Worm (Caenorhabditis elegans): ENCODE results near the gene rpl-43.

rpl-43 gene

DNA sequence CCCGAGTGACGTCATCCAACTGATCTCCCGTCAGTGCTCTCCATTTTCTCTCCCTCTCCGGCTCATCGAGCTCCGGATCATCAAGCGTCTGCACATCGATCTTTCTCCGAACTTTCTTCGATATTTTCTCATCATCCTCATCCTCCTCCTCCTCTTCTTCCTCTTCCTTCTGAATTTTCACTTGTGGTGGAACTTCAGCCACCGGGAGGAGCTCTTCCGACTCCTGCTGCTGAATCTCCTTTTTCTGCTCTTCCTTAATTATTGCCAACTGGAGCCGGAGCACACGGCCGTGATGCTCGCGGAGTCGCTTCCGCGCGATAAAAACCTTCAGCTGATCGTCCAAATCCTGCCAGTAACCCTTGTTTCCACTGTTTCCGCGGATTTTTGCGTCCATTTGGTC lies 18.8 kb upstream of the rpl-43 start:
- TF ChIP-seq ztf-29 (GFP tag; IDR thresholded peaks at IDR 0.05) (no peak), klf-2 (GFP tag; conservative IDR thresholded peaks at IDR 0.05) (no peak), tab-1 (GFP tag; IDR thresholded peaks at IDR 0.05) (no peak), cog-1 (tag; optimal IDR thresholded peaks at IDR 0.05) (no peak), T22C8.4 (GFP tag; IDR thresholded peaks at IDR 0.05) (no peak), ref-1 (GFP tag; conservative IDR thresholded peaks at IDR 0.05) (no peak), ztf-23 (GFP tag; IDR thresholded peaks at IDR 0.05) (no peak), med-1 (GFP tag; optimal IDR thresholded peaks at IDR 0.05; ENCODE audit: insufficient read depth) (no peak), flt-1 (GFP tag; IDR thresholded peaks at IDR 0.05) (no peak)

DNA sequence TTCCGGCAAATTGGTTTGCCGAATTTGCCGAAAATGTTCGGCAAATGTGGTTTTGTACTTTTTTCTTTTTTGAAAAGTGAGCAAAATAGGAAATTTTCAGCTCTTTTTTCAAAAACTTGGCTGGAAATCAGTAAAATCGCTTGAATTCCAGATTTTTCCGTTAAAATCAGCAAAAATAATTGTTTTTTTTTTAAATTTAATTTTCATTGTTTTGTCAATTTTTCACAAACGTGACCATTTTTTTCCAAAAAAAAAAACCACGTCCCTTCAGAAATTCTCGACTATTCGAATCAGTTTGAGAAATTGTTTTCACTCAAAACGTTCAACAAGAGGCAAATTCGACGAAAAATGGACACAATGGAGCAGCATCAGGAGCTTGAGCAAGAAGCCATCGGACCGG lies 17.6 kb upstream of the rpl-43 start, which contains the start of gene K09E4.1:
K09E4.1 (plus strand) TSS at position 301 of the 400 bp plus-strand sequence.
- TF ChIP-seq ztf-29 (GFP tag; IDR thresholded peaks at IDR 0.05) (no peak), med-1 (GFP tag; optimal IDR thresholded peaks at IDR 0.05; ENCODE audit: insufficient read depth) (no peak), ztf-23 (GFP tag; IDR thresholded peaks at IDR 0.05) (no peak), klf-2 (GFP tag; conservative IDR thresholded peaks at IDR 0.05) (no peak), flt-1 (GFP tag; IDR thresholded peaks at IDR 0.05) (no peak), T22C8.4 (GFP tag; IDR thresholded peaks at IDR 0.05) (no peak), cog-1 (tag; optimal IDR thresholded peaks at IDR 0.05) (no peak), tab-1 (GFP tag; IDR thresholded peaks at IDR 0.05) (no peak), ref-1 (GFP tag; conservative IDR thresholded peaks at IDR 0.05) (no peak)

DNA sequence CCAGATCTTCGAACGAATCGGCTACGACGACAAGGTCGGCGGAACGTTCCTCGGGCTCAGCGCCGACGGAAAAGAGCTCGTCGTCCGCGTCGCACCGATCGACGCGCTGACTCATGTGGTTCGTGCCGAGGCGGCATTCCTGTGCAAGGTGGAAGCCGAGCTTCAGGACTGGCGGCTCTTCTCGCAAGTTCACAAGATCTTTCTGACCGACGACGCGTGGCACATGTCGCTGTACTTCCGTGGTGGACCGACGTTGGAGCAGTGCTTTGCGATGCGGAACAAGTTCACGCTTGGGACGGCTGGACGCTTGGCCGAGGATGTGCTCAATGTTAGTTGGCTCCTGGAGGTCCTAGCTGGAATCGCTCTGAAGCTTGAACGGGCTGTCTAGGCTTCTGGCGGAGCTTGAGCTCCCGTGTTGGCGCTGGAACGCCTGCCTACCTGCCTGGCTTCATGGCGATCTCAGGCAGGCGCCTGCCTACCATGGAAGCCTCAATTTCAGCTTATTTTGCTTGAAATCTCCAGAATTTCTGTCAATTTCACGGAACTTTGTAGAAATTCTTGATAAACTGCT lies 16.2 kb upstream of the rpl-43 start:
- no peak for TF ChIP-seq ref-1 (GFP tag; conservative IDR thresholded peaks at IDR 0.05)
- TF ChIP-seq cog-1 (tag; optimal IDR thresholded peaks at IDR 0.05) = no peak
- TF ChIP-seq med-1 (GFP tag; optimal IDR thresholded peaks at IDR 0.05; ENCODE audit: insufficient read depth) = no peak
- TF ChIP-seq T22C8.4 (GFP tag; IDR thresholded peaks at IDR 0.05) = no peak
- TF ChIP-seq ztf-23 (GFP tag; IDR thresholded peaks at IDR 0.05) = no peak
- no peak for TF ChIP-seq ztf-29 (GFP tag; IDR thresholded peaks at IDR 0.05)
- TF ChIP-seq flt-1 (GFP tag; IDR thresholded peaks at IDR 0.05) = no peak
- TF ChIP-seq klf-2 (GFP tag; conservative IDR thresholded peaks at IDR 0.05) = no peak
- TF ChIP-seq tab-1 (GFP tag; IDR thresholded peaks at IDR 0.05) = no peak

DNA sequence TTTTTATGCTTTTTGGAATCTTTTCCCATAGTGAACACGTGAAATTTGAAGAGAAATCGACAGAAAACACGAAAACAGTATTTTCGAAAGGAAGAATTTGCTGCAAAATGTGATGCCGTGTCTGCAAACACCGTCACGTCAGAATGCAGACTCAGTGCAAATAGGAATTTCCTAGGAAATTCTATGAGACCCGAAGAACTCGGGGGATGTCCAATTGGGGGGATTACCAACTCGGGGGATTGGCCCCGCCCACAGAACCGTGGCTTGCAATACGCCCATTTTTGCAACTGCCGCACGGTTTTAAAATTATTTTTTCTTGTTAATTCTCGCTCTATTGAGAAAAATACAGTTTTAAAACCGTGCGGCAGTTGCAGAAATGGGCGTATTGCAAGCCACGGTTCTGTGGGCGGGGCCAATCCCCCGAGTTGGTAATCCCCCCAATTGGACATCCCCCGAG lies 13.0 kb upstream of the rpl-43 start, which contains the start of gene cacn-1:
cacn-1 (minus strand) TSS at position 51 of the 457 bp plus-strand sequence.
- 0 out of 2 replicates have a peak, but pooled peaks have one; percentile 45 for TF ChIP-seq tab-1 (GFP tag; IDR thresholded peaks at IDR 0.05)
- 0 out of 2 replicates have a peak, but pooled peaks have one; percentile 9 for TF ChIP-seq flt-1 (GFP tag; IDR thresholded peaks at IDR 0.05)
- TF ChIP-seq ztf-23 (GFP tag; IDR thresholded peaks at IDR 0.05) = peak; percentile 80
- peak; percentile 27; the same call in 1 of the 2 replicates for TF ChIP-seq ztf-29 (GFP tag; IDR thresholded peaks at IDR 0.05)
- 0 out of 2 replicates have a peak, but pooled peaks have one; percentile 43 for TF ChIP-seq klf-2 (GFP tag; conservative IDR thresholded peaks at IDR 0.05)

DNA sequence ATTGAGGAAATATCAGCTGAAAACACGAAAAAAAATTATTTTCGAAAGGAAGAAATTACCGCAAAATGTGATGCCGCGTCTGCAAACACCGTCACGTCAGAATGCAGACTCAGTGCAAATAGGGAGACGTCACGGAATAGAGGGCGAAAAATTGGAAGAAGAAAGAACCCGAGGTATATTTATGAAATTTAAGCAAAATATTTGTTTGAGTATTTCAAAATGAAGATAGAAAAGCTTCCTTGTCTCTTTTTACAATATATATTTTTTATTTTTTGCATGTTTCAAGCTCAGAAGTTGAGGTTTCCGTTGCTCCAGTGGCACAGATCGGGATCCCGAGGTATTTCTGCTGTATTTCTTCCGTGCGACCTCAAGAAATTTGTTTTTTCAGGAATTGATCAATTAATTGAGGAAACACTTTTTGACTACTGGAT lies 11.2 kb upstream of the rpl-43 start, which contains the start of gene W03H9.2:
W03H9.2 (minus strand) TSS at position 32 of the 431 bp plus-strand sequence.
- TF ChIP-seq T22C8.4 (GFP tag; IDR thresholded peaks at IDR 0.05) = no peak
- TF ChIP-seq ztf-29 (GFP tag; IDR thresholded peaks at IDR 0.05) = 0 out of 2 replicates have a peak, but pooled peaks have one; percentile 56
- peak; percentile 66 for TF ChIP-seq flt-1 (GFP tag; IDR thresholded peaks at IDR 0.05)
- no peak for TF ChIP-seq ref-1 (GFP tag; conservative IDR thresholded peaks at IDR 0.05)
- peak; percentile 80 for TF ChIP-seq ztf-23 (GFP tag; IDR thresholded peaks at IDR 0.05)
- TF ChIP-seq cog-1 (tag; optimal IDR thresholded peaks at IDR 0.05) = peak; percentile 92
- peak; percentile 78 for TF ChIP-seq klf-2 (GFP tag; conservative IDR thresholded peaks at IDR 0.05)

DNA sequence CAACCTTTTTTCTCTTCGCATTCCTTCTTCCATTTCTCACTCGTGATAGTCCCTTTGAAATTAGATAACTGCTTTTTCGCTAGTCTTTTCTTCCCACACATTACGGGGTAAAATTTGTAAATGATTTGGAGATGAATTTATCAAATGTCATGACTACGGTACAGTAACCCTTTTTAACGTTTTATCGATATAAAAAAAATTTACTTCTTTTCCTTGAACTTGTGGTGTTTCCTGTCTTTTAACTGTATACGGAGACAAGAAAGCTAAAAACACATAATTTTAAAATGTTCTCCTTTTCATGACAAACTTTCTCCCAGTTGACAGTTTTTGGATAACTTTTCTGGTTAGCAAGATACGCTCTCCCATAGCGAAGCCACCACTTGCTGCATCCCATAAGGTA lies 5.1 kb upstream of the rpl-43 start, which contains the start of gene W03H9.1:
W03H9.1 (minus strand) TSS at position 101 of the 400 bp plus-strand sequence.
- no peak for TF ChIP-seq med-1 (GFP tag; optimal IDR thresholded peaks at IDR 0.05; ENCODE audit: insufficient read depth)
- TF ChIP-seq klf-2 (GFP tag; conservative IDR thresholded peaks at IDR 0.05) = no peak
- TF ChIP-seq cog-1 (tag; optimal IDR thresholded peaks at IDR 0.05) = no peak
- TF ChIP-seq ref-1 (GFP tag; conservative IDR thresholded peaks at IDR 0.05) = no peak
- no peak for TF ChIP-seq ztf-29 (GFP tag; IDR thresholded peaks at IDR 0.05)
- no peak for TF ChIP-seq ztf-23 (GFP tag; IDR thresholded peaks at IDR 0.05)
- TF ChIP-seq tab-1 (GFP tag; IDR thresholded peaks at IDR 0.05) = no peak
- no peak for TF ChIP-seq T22C8.4 (GFP tag; IDR thresholded peaks at IDR 0.05)
- no peak for TF ChIP-seq flt-1 (GFP tag; IDR thresholded peaks at IDR 0.05)

DNA sequence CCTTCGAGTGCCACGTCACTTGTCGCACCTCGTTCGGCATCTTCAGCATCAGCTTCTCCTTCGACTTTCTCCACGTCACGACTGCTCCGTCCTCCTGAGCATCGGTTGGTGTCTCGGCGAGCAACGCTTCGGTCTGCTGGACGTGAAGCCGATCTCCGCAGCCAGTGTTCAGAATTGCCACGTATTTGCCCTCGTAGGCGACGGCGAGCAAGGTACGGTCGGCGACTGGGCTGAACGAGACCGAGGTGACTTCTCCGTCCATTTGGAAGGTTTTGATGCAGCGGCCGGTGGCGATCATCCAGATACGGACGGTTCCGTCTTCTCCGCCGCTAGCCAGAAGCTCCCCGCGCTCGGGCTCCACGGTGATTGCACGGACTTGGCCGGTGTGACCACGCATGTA lies 2.8 kb upstream of the rpl-43 start:
- TF ChIP-seq med-1 (GFP tag; optimal IDR thresholded peaks at IDR 0.05; ENCODE audit: insufficient read depth) (no peak), klf-2 (GFP tag; conservative IDR thresholded peaks at IDR 0.05) (no peak), cog-1 (tag; optimal IDR thresholded peaks at IDR 0.05) (no peak), ztf-23 (GFP tag; IDR thresholded peaks at IDR 0.05) (no peak), flt-1 (GFP tag; IDR thresholded peaks at IDR 0.05) (no peak), T22C8.4 (GFP tag; IDR thresholded peaks at IDR 0.05) (no peak), ztf-29 (GFP tag; IDR thresholded peaks at IDR 0.05) (no peak), tab-1 (GFP tag; IDR thresholded peaks at IDR 0.05) (no peak), ref-1 (GFP tag; conservative IDR thresholded peaks at IDR 0.05) (no peak)

DNA sequence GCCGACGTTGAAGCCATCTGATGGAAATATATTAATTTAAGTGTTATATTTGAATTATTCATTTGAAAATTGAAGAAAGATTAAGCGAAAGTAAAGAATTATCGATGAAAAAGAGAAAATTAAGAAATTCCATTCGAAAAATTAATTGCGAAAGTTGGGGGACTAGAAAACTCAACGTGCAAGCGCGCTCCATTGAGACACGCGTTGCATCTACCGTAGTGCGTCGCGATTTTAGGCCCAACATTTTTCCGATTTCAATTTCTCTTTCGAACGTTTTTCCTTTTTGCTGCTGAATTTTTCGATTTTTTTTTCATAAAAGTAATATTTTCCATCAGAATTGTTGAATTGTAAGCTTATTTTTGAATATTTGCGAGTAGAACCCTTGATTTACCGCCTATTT lies 737 bp upstream of the rpl-43 start, which contains the start of gene Y48B6A.1:
Y48B6A.1 (minus strand) TSS at position 17 of the 400 bp plus-strand sequence.
- peak; percentile 74 for TF ChIP-seq cog-1 (tag; optimal IDR thresholded peaks at IDR 0.05)
- TF ChIP-seq T22C8.4 (GFP tag; IDR thresholded peaks at IDR 0.05) = 0 out of 2 replicates have a peak, but pooled peaks have one; percentile 11
- no peak for TF ChIP-seq med-1 (GFP tag; optimal IDR thresholded peaks at IDR 0.05; ENCODE audit: insufficient read depth)
- TF ChIP-seq ztf-23 (GFP tag; IDR thresholded peaks at IDR 0.05) = peak; percentile 92
- TF ChIP-seq ref-1 (GFP tag; conservative IDR thresholded peaks at IDR 0.05) = no peak
- peak; percentile 22; the same call in 1 of the 2 replicates for TF ChIP-seq ztf-29 (GFP tag; IDR thresholded peaks at IDR 0.05)
- peak; percentile 79 for TF ChIP-seq klf-2 (GFP tag; conservative IDR thresholded peaks at IDR 0.05)
- peak; percentile 88 for TF ChIP-seq flt-1 (GFP tag; IDR thresholded peaks at IDR 0.05)
- peak; percentile 28; the same call in 1 of the 2 replicates for TF ChIP-seq tab-1 (GFP tag; IDR thresholded peaks at IDR 0.05)

DNA sequence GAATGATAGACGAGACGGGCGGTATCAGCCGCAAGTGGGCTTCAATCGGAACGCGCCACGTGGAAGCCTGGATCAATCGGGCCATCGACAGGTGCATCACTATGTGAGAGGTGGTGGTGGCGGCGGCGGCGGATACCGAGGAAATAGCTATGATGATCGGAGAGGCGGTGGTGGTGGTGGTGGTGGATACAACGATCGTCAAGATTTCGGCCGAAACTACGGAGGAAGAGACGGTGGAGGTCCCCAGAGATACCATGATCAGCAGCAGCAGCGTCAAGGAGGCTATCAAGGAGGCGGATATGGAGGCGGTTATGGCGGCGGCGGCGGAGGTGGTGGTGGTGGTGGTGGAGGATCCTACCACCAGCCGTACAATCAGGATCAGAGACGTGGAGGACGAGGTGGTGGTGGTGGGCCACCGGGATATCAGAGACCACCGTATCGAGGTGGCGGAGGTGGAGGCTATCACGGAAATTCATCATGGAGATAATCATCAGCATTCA lies 10.4 kb downstream of the rpl-43 start:
- no peak for TF ChIP-seq klf-2 (GFP tag; conservative IDR thresholded peaks at IDR 0.05)
- no peak for TF ChIP-seq ref-1 (GFP tag; conservative IDR thresholded peaks at IDR 0.05)
- no peak for TF ChIP-seq ztf-23 (GFP tag; IDR thresholded peaks at IDR 0.05)
- TF ChIP-seq cog-1 (tag; optimal IDR thresholded peaks at IDR 0.05) = no peak

Measured in whole organism, midembryonic.